Fruit fly (Drosophila melanogaster): ENCODE measurements around the gene CG45064.

dm6 chrX:14868414-14868813 lies 14.0 kb downstream of the CG45064 start:
- TF ChIP-seq psq (optimal IDR thresholded peaks at IDR 0.05) (no peak), insv (optimal IDR thresholded peaks at IDR 0.05) (no peak), Myc (optimal IDR thresholded peaks at IDR 0.05) (no peak), ttk (optimal IDR thresholded peaks at IDR 0.05) (no peak)

Measured in Kc167 (cell line).